Worm (Caenorhabditis elegans): Measurements from ENCODE around the gene R07H5.11.

R07H5.11 gene

DNA sequence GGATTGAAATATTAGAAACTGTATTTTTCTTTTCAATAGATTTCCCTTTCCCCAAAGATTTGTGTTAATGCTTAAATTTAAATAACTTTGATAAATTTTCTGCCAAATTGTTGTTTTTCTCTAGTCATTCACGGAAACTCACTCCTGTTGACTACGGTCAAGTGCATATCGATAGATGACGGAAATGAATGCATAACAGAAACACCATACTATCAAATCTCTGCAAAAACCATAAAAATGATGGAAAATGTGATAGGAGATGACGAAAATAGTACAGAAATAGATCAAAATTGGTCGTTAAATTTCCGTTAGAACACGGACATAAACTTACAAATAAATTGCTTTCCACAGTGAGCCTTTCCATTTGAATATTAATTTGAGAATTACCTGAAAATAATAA lies 26.4 kb downstream of the R07H5.11 start:
- TF ChIP-seq tbx-8 (GFP tag; optimal IDR thresholded peaks at IDR 0.05) (no peak), cnd-1 (tag; optimal IDR thresholded peaks at IDR 0.05) (no peak), bed-3 (GFP tag; optimal IDR thresholded peaks at IDR 0.05) (no peak), mls-2 (tag; optimal IDR thresholded peaks at IDR 0.05) (no peak), ces-1 (GFP tag; optimal IDR thresholded peaks at IDR 0.05) (no peak)

- TF ChIP-seq nhr-2 (tag; optimal IDR thresholded peaks at IDR 0.05) (no peak), nhr-76 (tag; optimal IDR thresholded peaks at IDR 0.05) (no peak), M03D4.4 (tag; optimal IDR thresholded peaks at IDR 0.05) (no peak)
Observed at ce11 chrIV:11230069-11230468, 27.5 kb downstream of the R07H5.11 start, which contains the start of gene best-7. Gene best-7 (minus strand): TSS chrIV:11230307.

DNA sequence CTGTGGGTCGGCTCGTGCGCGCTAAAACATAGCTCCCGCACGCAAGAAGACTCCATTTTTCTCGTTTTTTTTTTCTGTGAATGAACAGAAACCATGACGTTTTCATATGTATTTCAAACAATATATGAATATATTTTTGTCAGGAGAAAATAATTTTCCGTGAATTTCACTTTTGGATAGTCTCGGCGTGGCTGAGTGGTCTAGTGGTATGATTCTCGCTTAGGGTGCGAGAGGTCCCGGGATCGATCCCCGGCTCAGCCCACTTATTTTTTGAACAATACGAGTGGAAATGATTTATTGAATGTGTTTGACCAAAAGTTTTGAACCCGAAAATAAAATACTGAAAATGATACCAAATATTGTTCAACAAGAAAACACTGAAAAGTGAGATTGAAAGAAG lies 28.8 kb downstream of the R07H5.11 start:
- TF ChIP-seq unc-120 (tag; optimal IDR thresholded peaks at IDR 0.05; ENCODE audit: poor library complexity, severe bottlenecking) (no peak), cnd-1 (tag; optimal IDR thresholded peaks at IDR 0.05) (no peak), nhr-2 (tag; optimal IDR thresholded peaks at IDR 0.05) (no peak), bed-3 (GFP tag; optimal IDR thresholded peaks at IDR 0.05) (no peak), nhr-12 (tag; optimal IDR thresholded peaks at IDR 0.05) (no peak), tbx-8 (GFP tag; optimal IDR thresholded peaks at IDR 0.05) (no peak), mab-5 (tag; optimal IDR thresholded peaks at IDR 0.05) (no peak), lsy-2 (tag; optimal IDR thresholded peaks at IDR 0.05) (no peak), ztf-11 (tag; optimal IDR thresholded peaks at IDR 0.05) (no peak), zip-8 (tag; optimal IDR thresholded peaks at IDR 0.05) (no peak), sptf-1 (tag; optimal IDR thresholded peaks at IDR 0.05) (no peak), blmp-1 (tag; optimal IDR thresholded peaks at IDR 0.05) (no peak)

- TF ChIP-seq nhr-237 (tag; optimal IDR thresholded peaks at IDR 0.05) (no peak), elt-3 (tag; optimal IDR thresholded peaks at IDR 0.05) (no peak), mep-1 (tag; optimal IDR thresholded peaks at IDR 0.05) (no peak), flh-1 (GFP tag; optimal IDR thresholded peaks at IDR 0.05) (no peak), ces-1 (GFP tag; optimal IDR thresholded peaks at IDR 0.05) (peak; percentile 34), nhr-12 (tag; optimal IDR thresholded peaks at IDR 0.05) (no peak)
Observed at ce11 chrIV:11235755-11236154, 33.2 kb downstream of the R07H5.11 start.

ce11 chrIV:11241368-11241767 lies 38.8 kb downstream of the R07H5.11 start, which contains the start of gene C05C12.6:
Gene C05C12.6 (minus strand): TSS chrIV:11241468.
- TF ChIP-seq drap-1 (GFP tag; optimal IDR thresholded peaks at IDR 0.05) (no peak), ceh-39 (tag; optimal IDR thresholded peaks at IDR 0.05) (no peak), hlh-1 (tag; optimal IDR thresholded peaks at IDR 0.05) (no peak), nhr-237 (tag; optimal IDR thresholded peaks at IDR 0.05) (no peak), cnd-1 (tag; optimal IDR thresholded peaks at IDR 0.05) (no peak), ces-1 (GFP tag; optimal IDR thresholded peaks at IDR 0.05) (no peak), blmp-1 (tag; optimal IDR thresholded peaks at IDR 0.05) (no peak), ceh-43 (GFP tag; optimal IDR thresholded peaks at IDR 0.05) (no peak), nhr-28 (tag; optimal IDR thresholded peaks at IDR 0.05) (no peak)

DNA sequence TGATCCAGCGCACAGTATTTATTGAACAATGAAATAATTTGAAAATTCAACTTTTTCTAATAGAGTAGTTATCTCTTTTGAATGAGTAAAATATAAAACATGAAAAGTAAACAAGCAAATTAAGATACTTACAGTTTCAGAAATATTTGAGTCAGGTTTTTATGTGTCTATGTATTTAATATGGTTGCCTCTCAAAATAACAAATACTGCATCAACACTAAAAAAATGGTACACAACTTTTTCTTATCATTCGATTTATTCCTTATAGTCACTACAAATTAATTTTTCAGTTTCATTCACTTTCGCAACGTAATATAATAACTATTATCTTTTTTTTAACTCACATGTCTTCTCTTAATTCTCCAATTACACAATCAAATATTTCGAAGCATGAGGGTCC lies 44.9 kb downstream of the R07H5.11 start:
- TF ChIP-seq unc-62 (GFP tag; optimal IDR thresholded peaks at IDR 0.05) = no peak
- no peak for TF ChIP-seq nhr-2 (tag; optimal IDR thresholded peaks at IDR 0.05)
- no peak for TF ChIP-seq M03D4.4 (tag; optimal IDR thresholded peaks at IDR 0.05)
- no peak for TF ChIP-seq ceh-39 (tag; optimal IDR thresholded peaks at IDR 0.05)
- TF ChIP-seq tbx-8 (GFP tag; optimal IDR thresholded peaks at IDR 0.05) = no peak
- no peak for TF ChIP-seq elt-1 (tag; optimal IDR thresholded peaks at IDR 0.05; ENCODE audit: borderline replicate concordance, insufficient read depth)
- no peak for TF ChIP-seq ceh-43 (GFP tag; optimal IDR thresholded peaks at IDR 0.05)
- TF ChIP-seq lsy-2 (tag; optimal IDR thresholded peaks at IDR 0.05) = no peak
- TF ChIP-seq nhr-12 (tag; optimal IDR thresholded peaks at IDR 0.05) = no peak
- no peak for TF ChIP-seq nhr-237 (tag; optimal IDR thresholded peaks at IDR 0.05)
- TF ChIP-seq cnd-1 (tag; optimal IDR thresholded peaks at IDR 0.05) = no peak
- TF ChIP-seq zip-8 (tag; optimal IDR thresholded peaks at IDR 0.05) = no peak
- TF ChIP-seq ces-1 (GFP tag; optimal IDR thresholded peaks at IDR 0.05) = no peak
- TF ChIP-seq elt-3 (tag; optimal IDR thresholded peaks at IDR 0.05) = no peak
- TF ChIP-seq lin-13 (tag; optimal IDR thresholded peaks at IDR 0.05) = no peak
- no peak for TF ChIP-seq drap-1 (GFP tag; optimal IDR thresholded peaks at IDR 0.05)
- TF ChIP-seq lin-32 (GFP tag; optimal IDR thresholded peaks at IDR 0.05) = no peak
- no peak for TF ChIP-seq sem-2 (GFP tag; optimal IDR thresholded peaks at IDR 0.05)
- TF ChIP-seq blmp-1 (tag; optimal IDR thresholded peaks at IDR 0.05) = no peak
- TF ChIP-seq nhr-28 (tag; optimal IDR thresholded peaks at IDR 0.05) = no peak
